Fruit fly (Drosophila melanogaster) Kc167 (cell line): Measurements from ENCODE around the gene Sbat.

Source experiments
- h ChIP-seq: fragments of >200 bp; optimal IDR thresholded peaks from 3 replicates; lab custom pipeline; 2018; ENCODE audit warnings: missing external identifiers
- insv ChIP-seq: fragments of >200 bp; optimal IDR thresholded peaks from 3 replicates; lab custom pipeline; 2018; ENCODE audit warnings: missing external identifiers

- TF ChIP-seq h (lab: Kevin White, UChicago) (no peak), insv (no peak)
Measured at dm6 chr2L:2865560-2866309, 12.4 kb upstream of the Sbat start.
